Fruit fly (Drosophila melanogaster) whole organism, embryonic: ENCODE results near the gene Sik2.

ENCODE experiments used
- CG1024 ChIP-seq: fragments of 200-800 bp; sonication (Bioruptor generic); IDR thresholded peaks from 2 replicates; pipeline ENCODE4 v1.3.6; 2022; ENCODE audit warnings: missing biosample characterization, missing genetic modification characterization
- CG11398 ChIP-seq: fragments of 200-800 bp; sonication (Bioruptor generic); optimal IDR thresholded peaks from 2 replicates; lab custom pipeline; 2016; ENCODE audit warnings: missing biosample characterization, missing genetic modification characterization
- CG14441 ChIP-seq: fragments of 200-800 bp; sonication (Bioruptor generic); IDR thresholded peaks from 2 replicates; pipeline ENCODE4 v1.3.6; 2022; ENCODE audit warnings: missing biosample characterization, missing genetic modification characterization
- CG15011 ChIP-seq: fragments of 200-800 bp; sonication (Bioruptor generic); optimal IDR thresholded peaks from 3 replicates; lab custom pipeline; 2018; ENCODE audit warnings: missing biosample characterization, mild to moderate bottlenecking, missing genetic modification characterization
- CG15514 ChIP-seq: fragments of 200-800 bp; sonication (Bioruptor generic); optimal IDR thresholded peaks from 3 replicates; lab custom pipeline; 2017; ENCODE audit warnings: missing biosample characterization, missing genetic modification characterization, mild to moderate bottlenecking, moderate library complexity, missing genetic modification reagents
- CG18011 ChIP-seq: fragments of 200-800 bp; sonication (Bioruptor generic); optimal IDR thresholded peaks from 2 replicates; lab custom pipeline; 2017; ENCODE audit warnings: missing biosample characterization, missing genetic modification characterization, mild to moderate bottlenecking, moderate library complexity, missing genotype
- CG18599 ChIP-seq: fragments of 200-800 bp; sonication (Bioruptor generic); optimal IDR thresholded peaks from 3 replicates; lab custom pipeline; 2017; ENCODE audit warnings: missing biosample characterization, missing genetic modification characterization, mild to moderate bottlenecking, moderate library complexity, missing genetic modification reagents
- CG2199 ChIP-seq: fragments of 200-800 bp; sonication (Bioruptor generic); IDR thresholded peaks from 3 replicates; pipeline ENCODE4 v1.3.6; 2022; ENCODE audit warnings: missing biosample characterization, missing genetic modification characterization
- CG33557 ChIP-seq: fragments of 200-800 bp; sonication (Bioruptor generic); optimal IDR thresholded peaks from 2 replicates; lab custom pipeline; 2019; ENCODE audit warnings: missing biosample characterization, mild to moderate bottlenecking, missing genetic modification characterization, moderate library complexity
- CG34376 ChIP-seq: fragments of 200-800 bp; sonication (Bioruptor generic); optimal IDR thresholded peaks from 2 replicates; lab custom pipeline; 2018; ENCODE audit warnings: missing biosample characterization, mild to moderate bottlenecking, missing genetic modification characterization
- CG4854 ChIP-seq: fragments of 200-800 bp; sonication (Bioruptor generic); optimal IDR thresholded peaks from 2 replicates; lab custom pipeline; 2016; ENCODE audit warnings: missing biosample characterization, missing genetic modification characterization, inconsistent platforms
- CG5245 ChIP-seq: fragments of 200-800 bp; sonication (Bioruptor generic); optimal IDR thresholded peaks from 3 replicates; lab custom pipeline; 2016; ENCODE audit warnings: missing biosample characterization, missing genetic modification characterization
- CG7357 ChIP-seq: fragments of 200-800 bp; sonication (Bioruptor generic); IDR thresholded peaks from 3 replicates; pipeline ENCODE4 v1.3.6; 2022; ENCODE audit warnings: missing biosample characterization, missing genetic modification characterization
- CG9609 ChIP-seq: fragments of 200-800 bp; sonication (Bioruptor generic); optimal IDR thresholded peaks from 3 replicates; lab custom pipeline; 2016; ENCODE audit warnings: missing biosample characterization, missing genetic modification characterization
- CG9797 ChIP-seq: fragments of 200-800 bp; sonication (Bioruptor generic); optimal IDR thresholded peaks from 3 replicates; lab custom pipeline; 2018; ENCODE audit warnings: missing biosample characterization, mild to moderate bottlenecking, missing genetic modification characterization
- CrebB ChIP-seq: fragments of 200-800 bp; sonication (Bioruptor generic); optimal IDR thresholded peaks from 3 replicates; lab custom pipeline; 2018; ENCODE audit warnings: missing biosample characterization, mild to moderate bottlenecking, missing genetic modification characterization
- Dip2 ChIP-seq: fragments of 200-800 bp; sonication (Bioruptor generic); IDR thresholded peaks from 2 replicates; pipeline ENCODE4 v1.3.6; 2022; ENCODE audit warnings: missing biosample characterization, missing genetic modification characterization
- Dip3 ChIP-seq: fragments of 200-800 bp; sonication (Bioruptor generic); optimal IDR thresholded peaks from 3 replicates; lab custom pipeline; 2016; ENCODE audit warnings: missing biosample characterization, missing genetic modification characterization
- Dp ChIP-seq: fragments of 200-800 bp; sonication (Bioruptor generic); optimal IDR thresholded peaks from 2 replicates; lab custom pipeline; 2018; ENCODE audit warnings: missing biosample characterization, mild to moderate bottlenecking, missing genetic modification characterization, moderate library complexity
- E2f2 ChIP-seq: fragments of 200-800 bp; sonication (Bioruptor generic); IDR thresholded peaks from 2 replicates; pipeline ENCODE4 v1.3.6; 2022; ENCODE audit warnings: missing biosample characterization, missing genetic modification characterization
- HLH3B ChIP-seq: fragments of 200-800 bp; sonication (Bioruptor generic); IDR thresholded peaks from 2 replicates; pipeline ENCODE4 v1.3.6; 2022; ENCODE audit warnings: missing biosample characterization, missing genetic modification characterization
- Hand ChIP-seq: fragments of 200-800 bp; sonication (Bioruptor generic); optimal IDR thresholded peaks from 2 replicates; lab custom pipeline; 2017; ENCODE audit warnings: mild to moderate bottlenecking, missing biosample characterization, missing genetic modification reagents, missing genetic modification characterization
- Lpt ChIP-seq: fragments of >200 bp; optimal IDR thresholded peaks from 2 replicates; lab custom pipeline; 2018; ENCODE audit warnings: missing biosample characterization, missing genetic modification characterization
- MBD-R2 ChIP-seq: fragments of 200-800 bp; sonication (Bioruptor generic); IDR thresholded peaks from 2 replicates; pipeline ENCODE4 v1.3.6; 2022; ENCODE audit warnings: missing biosample characterization, missing genetic modification characterization
- MESR4 ChIP-seq: fragments of 200-800 bp; sonication (Bioruptor generic); optimal IDR thresholded peaks from 2 replicates; lab custom pipeline; 2018; ENCODE audit warnings: missing biosample characterization, mild to moderate bottlenecking, missing genetic modification characterization, moderate library complexity
- Med ChIP-seq: fragments of 200-800 bp; sonication (Bioruptor generic); peaks from one replicate; lab custom pipeline; 2016; ENCODE audit warnings: missing biosample characterization, missing genetic modification characterization, mild to moderate bottlenecking, inconsistent platforms, moderate library complexity
- Mes4 ChIP-seq: fragments of 200-800 bp; sonication (Bioruptor generic); optimal IDR thresholded peaks from 2 replicates; lab custom pipeline; 2016; ENCODE audit warnings: missing biosample characterization, missing genetic modification characterization
- NC2α ChIP-seq: fragments of 200-800 bp; sonication (Bioruptor generic); optimal IDR thresholded peaks from 2 replicates; lab custom pipeline; 2016; ENCODE audit warnings: missing biosample characterization, missing genetic modification characterization
- Nf-YB ChIP-seq: fragments of 200-800 bp; sonication (Bioruptor generic); optimal IDR thresholded peaks from 3 replicates; lab custom pipeline; 2019; ENCODE audit warnings: missing biosample characterization, mild to moderate bottlenecking, missing genetic modification characterization, moderate library complexity
- Nf-YC ChIP-seq: fragments of 200-800 bp; optimal IDR thresholded peaks from 3 replicates; lab custom pipeline; 2019; ENCODE audit warnings: missing biosample characterization, mild to moderate bottlenecking, missing genetic modification characterization, moderate library complexity
- Sry-β ChIP-seq: fragments of 200-800 bp; sonication (Bioruptor generic); optimal IDR thresholded peaks from 2 replicates; lab custom pipeline; 2018; ENCODE audit warnings: missing biosample characterization, mild to moderate bottlenecking, missing genetic modification characterization, moderate library complexity
- crol ChIP-seq: fragments of 200-800 bp; sonication (Bioruptor generic); IDR thresholded peaks from 2 replicates; pipeline ENCODE4 v1.3.6; 2022; ENCODE audit warnings: missing biosample characterization, missing genetic modification characterization
- emc ChIP-seq: fragments of 200-800 bp; sonication (Bioruptor generic); optimal IDR thresholded peaks from 2 replicates; lab custom pipeline; 2016; ENCODE audit warnings: missing biosample characterization, missing genetic modification characterization
- gfzf ChIP-seq: fragments of 200-800 bp; sonication (Bioruptor generic); optimal IDR thresholded peaks from 2 replicates; lab custom pipeline; 2016; ENCODE audit warnings: missing biosample characterization, mild to moderate bottlenecking, missing genetic modification characterization, moderate library complexity
- kay ChIP-seq: fragments of 200-800 bp; sonication (Bioruptor generic); optimal IDR thresholded peaks from 2 replicates; lab custom pipeline; 2016; ENCODE audit warnings: missing biosample characterization, missing genetic modification characterization
- pb ChIP-seq: fragments of 200-800 bp; sonication (Bioruptor generic); optimal IDR thresholded peaks from 3 replicates; lab custom pipeline; 2016; ENCODE audit warnings: missing biosample characterization, missing genetic modification characterization
- pita ChIP-seq: fragments of 200-800 bp; sonication (Bioruptor generic); optimal IDR thresholded peaks from 2 replicates; lab custom pipeline; 2017; ENCODE audit warnings: missing biosample characterization, mild to moderate bottlenecking, missing genetic modification characterization
- pzg ChIP-seq: fragments of 200-800 bp; sonication (Bioruptor generic); optimal IDR thresholded peaks from 3 replicates; lab custom pipeline; 2018; ENCODE audit warnings: missing biosample characterization, mild to moderate bottlenecking, missing genetic modification characterization, moderate library complexity
- ranshi ChIP-seq: fragments of 200-800 bp; sonication (Bioruptor generic); IDR thresholded peaks from 2 replicates; pipeline ENCODE4 v1.3.6; 2022; ENCODE audit warnings: missing biosample characterization, missing genetic modification characterization
- repo ChIP-seq: fragments of 200-800 bp; sonication (Bioruptor generic); optimal IDR thresholded peaks from 2 replicates; lab custom pipeline; 2016; ENCODE audit warnings: missing biosample characterization, missing genetic modification characterization
- row ChIP-seq: fragments of 200-800 bp; sonication (Bioruptor generic); IDR thresholded peaks from 3 replicates; pipeline ENCODE4 v1.3.6; 2022; ENCODE audit warnings: missing biosample characterization, missing genetic modification characterization
- sqz ChIP-seq: fragments of 200-800 bp; sonication (Bioruptor generic); optimal IDR thresholded peaks from 3 replicates; lab custom pipeline; 2018; ENCODE audit warnings: missing biosample characterization, mild to moderate bottlenecking, missing genetic modification characterization
- sr ChIP-seq: fragments of 200-800 bp; sonication (Bioruptor generic); IDR thresholded peaks from 3 replicates; pipeline ENCODE4 v1.3.6; 2022; ENCODE audit warnings: missing biosample characterization, missing genetic modification characterization
- sug ChIP-seq: fragments of 200-800 bp; optimal IDR thresholded peaks from 2 replicates; lab custom pipeline; 2019; ENCODE audit warnings: missing biosample characterization, mild to moderate bottlenecking, missing genetic modification characterization, moderate library complexity
- tx ChIP-seq: fragments of 200-800 bp; sonication (Bioruptor generic); optimal IDR thresholded peaks from 2 replicates; lab custom pipeline; 2016; ENCODE audit warnings: missing biosample characterization, missing genetic modification characterization
- vnd ChIP-seq: fragments of 200-800 bp; sonication (Bioruptor generic); IDR thresholded peaks from 3 replicates; pipeline ENCODE4 v1.3.6; 2022; ENCODE audit warnings: missing biosample characterization, missing genetic modification characterization; ENCODE audit not compliant: partially characterized antibody
- wek ChIP-seq: fragments of 200-800 bp; sonication (Bioruptor generic); optimal IDR thresholded peaks from 3 replicates; lab custom pipeline; 2018; ENCODE audit warnings: missing biosample characterization, mild to moderate bottlenecking, missing genetic modification characterization, moderate library complexity
- z ChIP-seq: fragments of 200-800 bp; sonication (Bioruptor generic); IDR thresholded peaks from 3 replicates; pipeline ENCODE4 v1.3.6; 2022; ENCODE audit warnings: missing biosample characterization, missing genetic modification characterization

Sik2 gene

dm6 chrX:2076412-2077357 lies 15.0 kb upstream of the Sik2 start, which contains the start of gene CG4025:
Gene CG4025, plus strand, starts transcription at chrX:2076966.
- TF ChIP-seq CG7357 (no peak), pzg (GFP tag; lab: Kevin White, UChicago) (peak; percentile 34), Mes4 (GFP tag; lab: Kevin White, UChicago) (no peak), CG4854 (GFP tag; lab: Kevin White, UChicago) (no peak), sug (peak; percentile 11), CG15011 (no peak), pb (GFP tag; lab: Kevin White, UChicago) (no peak), row (GFP tag; lab: Robert Waterston, UW) (peak; percentile 20; the same call in 1 of the 3 replicates), Med (GFP tag; lab: Kevin White, UChicago) (peak; percentile 17), CG15514 (GFP tag; lab: Kevin White, UChicago) (peak; percentile 7), CG18011 (GFP tag; lab: Kevin White, UChicago) (no peak), Nf-YC (peak; percentile 87), Nf-YB (GFP tag; lab: Kevin White, UChicago) (peak; percentile 72), kay (GFP tag; lab: Kevin White, UChicago) (peak; percentile 49), gfzf (GFP tag; lab: Kevin White, UChicago) (peak; percentile 40), MBD-R2 (GFP tag; lab: Robert Waterston, UW) (0 out of 2 replicates have a peak, but pooled peaks have one; percentile 24), E2f2 (peak; percentile 83), vnd (GFP tag; lab: Robert Waterston, UW) (no peak), CG9797 (GFP tag; lab: Kevin White, UChicago) (peak; percentile 45), MESR4 (GFP tag; lab: Kevin White, UChicago) (peak; percentile 51), Lpt (no peak), CG34376 (GFP tag; lab: Kevin White, UChicago) (peak; percentile 15), crol (GFP tag; lab: Robert Waterston, UW) (0 out of 2 replicates have a peak, but pooled peaks have one; percentile 19), emc (GFP tag; lab: Kevin White, UChicago) (no peak), repo (GFP tag; lab: Kevin White, UChicago) (no peak), Sry-β (GFP tag; lab: Kevin White, UChicago) (peak; percentile 90), wek (GFP tag; lab: Kevin White, UChicago) (peak; percentile 46), Dp (GFP tag; lab: Kevin White, UChicago) (peak; percentile 74)
- TF ChIP-seq, all 482 proteins: peak for 18

- TF ChIP-seq ranshi (GFP tag; lab: Robert Waterston, UW) (no peak), HLH3B (GFP tag; lab: Robert Waterston, UW) (no peak), Dip3 (GFP tag; lab: Kevin White, UChicago) (no peak), sr (GFP tag; lab: Robert Waterston, UW) (no peak), pita (GFP tag; lab: Kevin White, UChicago) (no peak), pzg (GFP tag; lab: Kevin White, UChicago) (peak; percentile 20), CG2199 (no peak), wek (GFP tag; lab: Kevin White, UChicago) (peak; percentile 83), Hand (no peak), CrebB (tag; lab: Kevin White, UChicago) (no peak), CG9609 (GFP tag; lab: Kevin White, UChicago) (no peak), Dip2 (no peak), z (GFP tag; lab: Robert Waterston, UW) (no peak), sqz (GFP tag; lab: Kevin White, UChicago) (no peak), sug (peak; percentile 6), tx (no peak), CG33557 (GFP tag; lab: Kevin White, UChicago) (no peak), CG14441 (GFP tag; lab: Robert Waterston, UW) (no peak), CG5245 (GFP tag; lab: Kevin White, UChicago) (no peak), CG11398 (no peak), CG1024 (GFP tag; lab: Robert Waterston, UW) (no peak), NC2α (GFP tag; lab: Kevin White, UChicago) (no peak), CG18599 (no peak)
Measured at dm6 chrX:2075846-2076377, 14.2 kb upstream of the Sik2 start, which contains the start of gene CG4045. Gene CG4045, minus strand, starts transcription at chrX:2075900.
